Comparison of ENCODE assay signal across 5 fruit fly cellular contexts in the genomic region with DNA sequence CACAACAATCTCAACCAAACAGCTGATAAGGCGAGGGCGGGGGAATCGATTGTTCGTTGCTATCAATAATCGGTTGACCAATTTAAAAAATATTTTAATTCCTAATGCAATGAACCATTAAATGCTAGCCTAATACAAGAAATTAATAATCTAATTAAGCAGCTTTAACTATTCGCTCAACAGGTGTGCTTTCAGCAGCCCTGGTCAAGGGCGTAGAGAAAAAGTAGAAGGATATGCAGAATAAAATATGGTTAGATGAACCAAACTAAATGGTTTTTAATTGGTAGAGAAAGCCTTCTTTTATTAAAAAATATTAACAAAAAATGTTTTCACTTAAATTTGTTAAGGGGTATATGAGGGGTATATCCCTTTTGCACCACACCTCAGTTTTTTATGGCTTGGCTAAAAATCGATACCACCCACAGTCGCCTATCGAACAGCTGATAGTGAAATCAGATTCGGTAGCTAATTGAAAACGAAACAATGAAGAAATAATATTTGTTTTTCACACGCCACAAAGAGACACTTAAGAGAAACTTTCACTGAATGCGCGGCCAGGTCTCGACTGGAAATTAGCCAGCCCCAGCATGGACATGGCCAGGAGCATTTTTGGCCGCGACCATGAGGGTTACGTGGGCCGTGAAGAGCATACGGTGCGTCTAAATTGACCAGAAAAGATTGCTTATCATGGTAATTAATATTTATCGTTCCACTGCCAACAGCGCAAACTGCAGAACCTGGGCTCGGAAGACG.
TF ChIP-seq lines count a peak whose summit lies in the region.

Gene SIDL (minus strand): TSS at position 51 of the 753 bp plus-strand sequence.
Gene CG12241 (plus strand): TSS at position 433 of the 753 bp plus-strand sequence.

- TF ChIP-seq CTCF in whole organism, embryonic (GFP tag; optimal IDR thresholded peaks at IDR 0.05; lab: Kevin White, UChicago) = no peak

TF ChIP-seq in whole organism, adult, 20 proteins besides CTCF, POLR2A, EP300 and RAD21 (continues in another document):
- TF ChIP-seq CG12768 (GFP tag; optimal IDR thresholded peaks at IDR 0.05; lab: Kevin White, UChicago) (peak; percentile 96), CG33017 (tag; optimal IDR thresholded peaks at IDR 0.05; lab: Kevin White, UChicago) (peak; percentile 89), CG11617 (GFP tag; optimal IDR thresholded peaks at IDR 0.05; lab: Kevin White, UChicago) (peak; percentile 87), CG7101 (tag; optimal IDR thresholded peaks at IDR 0.05; lab: Kevin White, UChicago) (peak; percentile 89), bab1 (GFP tag; optimal IDR thresholded peaks at IDR 0.05; lab: Kevin White, UChicago) (peak; percentile 74), Hr96 (GFP tag; optimal IDR thresholded peaks at IDR 0.05; lab: Kevin White, UChicago) (no peak), CG7045 (GFP tag; optimal IDR thresholded peaks at IDR 0.05; lab: Kevin White, UChicago) (peak; percentile 93), kay (GFP tag; lab: Kevin White, UChicago; ENCODE audit: borderline replicate concordance) (no peak), pad (GFP tag; optimal IDR thresholded peaks at IDR 0.05; lab: Kevin White, UChicago) (peak; percentile 83), CG5204 (GFP tag; optimal IDR thresholded peaks at IDR 0.05; lab: Kevin White, UChicago) (no peak), cnc (optimal IDR thresholded peaks at IDR 0.05; lab: Kevin White, UChicago) (no peak), cic (GFP tag; optimal IDR thresholded peaks at IDR 0.05; lab: Kevin White, UChicago) (peak; percentile 48), CG14711 (tag; optimal IDR thresholded peaks at IDR 0.05; lab: Kevin White, UChicago) (peak; percentile 91), Mnt (GFP tag; optimal IDR thresholded peaks at IDR 0.05; lab: Kevin White, UChicago) (peak; percentile 82), toe (GFP tag; optimal IDR thresholded peaks at IDR 0.05; lab: Kevin White, UChicago) (peak; percentile 95), Clk (GFP tag; optimal IDR thresholded peaks at IDR 0.05; lab: Kevin White, UChicago) (peak; percentile 87)

TF ChIP-seq in whole organism, embryonic, 481 proteins besides CTCF, POLR2A, EP300 and RAD21 (continues in another document):
- TF ChIP-seq CG3726 (GFP tag; IDR thresholded peaks at IDR 0.05; lab: Robert Waterston, UW) = peak; percentile 79; the same call in 2 of the 3 replicates
- TF ChIP-seq Fer2 (tag; optimal IDR thresholded peaks at IDR 0.05; lab: Kevin White, UChicago) = peak; percentile 62
- TF ChIP-seq CG7556 (GFP tag; optimal IDR thresholded peaks at IDR 0.05; lab: Kevin White, UChicago) = peak; percentile 78
- TF ChIP-seq onecut (GFP tag; IDR thresholded peaks at IDR 0.05; lab: Robert Waterston, UW) = peak; percentile 96
- peak; percentile 70 for TF ChIP-seq wdn (GFP tag; IDR thresholded peaks at IDR 0.05; lab: Robert Waterston, UW)
- no peak for TF ChIP-seq p53 (GFP tag; optimal IDR thresholded peaks at IDR 0.05; lab: Kevin White, UChicago)
- no peak for TF ChIP-seq bbx (GFP tag; IDR thresholded peaks at IDR 0.05; lab: Robert Waterston, UW; ENCODE audit: partially characterized antibody)
- no peak for TF ChIP-seq ham (GFP tag; IDR thresholded peaks at IDR 0.05; lab: Robert Waterston, UW)
- peak; percentile 72 for TF ChIP-seq dati (GFP tag; IDR thresholded peaks at IDR 0.05; lab: Robert Waterston, UW)
- peak; percentile 77 for TF ChIP-seq toy (GFP tag; IDR thresholded peaks at IDR 0.05; lab: Robert Waterston, UW)
- peak; percentile 79 for TF ChIP-seq jumu (GFP tag; optimal IDR thresholded peaks at IDR 0.05; lab: Kevin White, UChicago)
- TF ChIP-seq pfk (GFP tag; optimal IDR thresholded peaks at IDR 0.05; lab: Kevin White, UChicago) = no peak
- no peak for TF ChIP-seq inv (GFP tag; IDR thresholded peaks at IDR 0.05; lab: Robert Waterston, UW; ENCODE audit: partially characterized antibody)
- TF ChIP-seq CG12104 (GFP tag; optimal IDR thresholded peaks at IDR 0.05; lab: Kevin White, UChicago) = peak; percentile 66
- TF ChIP-seq fu2 (GFP tag; optimal IDR thresholded peaks at IDR 0.05; lab: Kevin White, UChicago) = peak; percentile 19
- peak; percentile 18 for TF ChIP-seq CG15601 (tag; optimal IDR thresholded peaks at IDR 0.05; lab: Kevin White, UChicago)

TF ChIP-seq in whole organism, prepupa, 60 proteins besides CTCF, POLR2A, EP300 and RAD21 (continues in another document):
- TF ChIP-seq spab (GFP tag; optimal IDR thresholded peaks at IDR 0.05; lab: Kevin White, UChicago) = no peak
- peak; percentile 39 for TF ChIP-seq Sox15 (GFP tag; optimal IDR thresholded peaks at IDR 0.05; lab: Kevin White, UChicago)
- TF ChIP-seq CG11762 (GFP tag; optimal IDR thresholded peaks at IDR 0.05; lab: Kevin White, UChicago; ENCODE audit: insufficient read depth) = no peak
- no peak for TF ChIP-seq Sox102F (GFP tag; optimal IDR thresholded peaks at IDR 0.05; lab: Kevin White, UChicago)
- TF ChIP-seq CG15336 (GFP tag; IDR thresholded peaks at IDR 0.05; lab: Robert Waterston, UW) = peak; percentile 41; the same call in 1 of the 2 replicates
- no peak for TF ChIP-seq CG4318 (GFP tag; optimal IDR thresholded peaks at IDR 0.05; lab: Kevin White, UChicago)
- peak; percentile 94 for TF ChIP-seq Ets96B (tag; optimal IDR thresholded peaks at IDR 0.05; lab: Kevin White, UChicago)
- TF ChIP-seq achi (GFP tag; optimal IDR thresholded peaks at IDR 0.05; lab: Kevin White, UChicago) = no peak
- no peak for TF ChIP-seq Ets21C (GFP tag; optimal IDR thresholded peaks at IDR 0.05; lab: Kevin White, UChicago)
- TF ChIP-seq ss (GFP tag; optimal IDR thresholded peaks at IDR 0.05; lab: Kevin White, UChicago) = no peak
- peak; percentile 86 for TF ChIP-seq Lpt (GFP tag; optimal IDR thresholded peaks at IDR 0.05; lab: Kevin White, UChicago)
- no peak for TF ChIP-seq CG8119 (GFP tag; IDR thresholded peaks at IDR 0.05; lab: Robert Waterston, UW)
- TF ChIP-seq CG34406 (GFP tag; optimal IDR thresholded peaks at IDR 0.05; lab: Kevin White, UChicago) = no peak
- TF ChIP-seq cyc (GFP tag; optimal IDR thresholded peaks at IDR 0.05; lab: Kevin White, UChicago) = peak; percentile 96
- no peak for TF ChIP-seq Hr39 (GFP tag; optimal IDR thresholded peaks at IDR 0.05; lab: Kevin White, UChicago)
- no peak for TF ChIP-seq fkh (GFP tag; optimal IDR thresholded peaks at IDR 0.05; lab: Kevin White, UChicago)
- no peak for TF ChIP-seq CG32006 (GFP tag; optimal IDR thresholded peaks at IDR 0.05; lab: Kevin White, UChicago)

TF ChIP-seq in whole organism, pupa, 21 proteins besides CTCF, POLR2A, EP300 and RAD21 (continues in another document):
- peak; percentile 98 for TF ChIP-seq Ets98B (GFP tag; IDR thresholded peaks at IDR 0.05; lab: Robert Waterston, UW)
- peak; percentile 66 for TF ChIP-seq CG15710 (tag; optimal IDR thresholded peaks at IDR 0.05; lab: Kevin White, UChicago)
- TF ChIP-seq CG34367 (tag; optimal IDR thresholded peaks at IDR 0.05; lab: Kevin White, UChicago) = no peak
- TF ChIP-seq EcR (GFP tag; optimal IDR thresholded peaks at IDR 0.05; lab: Kevin White, UChicago) = no peak
- peak; percentile 92 for TF ChIP-seq CG17806 (tag; optimal IDR thresholded peaks at IDR 0.05; lab: Kevin White, UChicago)
- no peak for TF ChIP-seq CG13204 (GFP tag; optimal IDR thresholded peaks at IDR 0.05; lab: Kevin White, UChicago)
- TF ChIP-seq Pif1B (GFP tag; optimal IDR thresholded peaks at IDR 0.05; lab: Kevin White, UChicago) = no peak
- peak; percentile 97 for TF ChIP-seq CG32121 (GFP tag; IDR thresholded peaks at IDR 0.05; lab: Robert Waterston, UW)
- no peak for TF ChIP-seq CG10348 (GFP tag; IDR thresholded peaks at IDR 0.05; lab: Robert Waterston, UW)
- peak; percentile 97 for TF ChIP-seq CG12605 (GFP tag; IDR thresholded peaks at IDR 0.05; lab: Robert Waterston, UW)
- no peak for TF ChIP-seq D1 (tag; optimal IDR thresholded peaks at IDR 0.05; lab: Kevin White, UChicago)
- TF ChIP-seq gl (tag; optimal IDR thresholded peaks at IDR 0.05; lab: Kevin White, UChicago) = peak; percentile 77
- TF ChIP-seq CG4496 (GFP tag; IDR thresholded peaks at IDR 0.05; lab: Robert Waterston, UW) = peak; percentile 99
- TF ChIP-seq CG8159 (tag; optimal IDR thresholded peaks at IDR 0.05; lab: Kevin White, UChicago) = peak; percentile 93
- TF ChIP-seq Snoo (tag; optimal IDR thresholded peaks at IDR 0.05; lab: Kevin White, UChicago) = peak; percentile 95
- TF ChIP-seq Pif1A (GFP tag; optimal IDR thresholded peaks at IDR 0.05; lab: Kevin White, UChicago) = no peak
- peak; percentile 96 for TF ChIP-seq fd96Ca (GFP tag; IDR thresholded peaks at IDR 0.05; lab: Robert Waterston, UW)
- TF ChIP-seq CG9948 (tag; optimal IDR thresholded peaks at IDR 0.05; lab: Kevin White, UChicago) = peak; percentile 86
- no peak for TF ChIP-seq CG14655 (GFP tag; optimal IDR thresholded peaks at IDR 0.05; lab: Kevin White, UChicago)

TF ChIP-seq in whole organism, wandering third instar larva, 38 proteins besides CTCF, POLR2A, EP300 and RAD21 (continues in another document):
- TF ChIP-seq Myc (optimal IDR thresholded peaks at IDR 0.05; lab: Kevin White, UChicago) (no peak), HLH106 (tag; optimal IDR thresholded peaks at IDR 0.05; lab: Kevin White, UChicago) (peak; percentile 94), foxo (GFP tag; optimal IDR thresholded peaks at IDR 0.05; lab: Kevin White, UChicago) (peak; percentile 28 to 94), Hnf4 (GFP tag; optimal IDR thresholded peaks at IDR 0.05; lab: Kevin White, UChicago) (no peak), dmrt93B (GFP tag; optimal IDR thresholded peaks at IDR 0.05; lab: Kevin White, UChicago) (no peak), dsf (GFP tag; optimal IDR thresholded peaks at IDR 0.05; lab: Kevin White, UChicago; ENCODE audit: borderline replicate concordance) (no peak), Mio (GFP tag; optimal IDR thresholded peaks at IDR 0.05; lab: Kevin White, UChicago) (peak; percentile 41), ey (GFP tag; optimal IDR thresholded peaks at IDR 0.05; lab: Kevin White, UChicago) (peak; percentile 77), psq (GFP tag; optimal IDR thresholded peaks at IDR 0.05; lab: Kevin White, UChicago) (peak; percentile 67), GATAd (GFP tag; optimal IDR thresholded peaks at IDR 0.05; lab: Kevin White, UChicago) (peak; percentile 9), lola (GFP tag; optimal IDR thresholded peaks at IDR 0.05; lab: Kevin White, UChicago) (no peak), dl (GFP tag; optimal IDR thresholded peaks at IDR 0.05; lab: Kevin White, UChicago; ENCODE audit: insufficient read depth in 1 of 2, partially characterized antibody in 2 of 2) (no peak), Vsx2 (GFP tag; optimal IDR thresholded peaks at IDR 0.05; lab: Kevin White, UChicago; ENCODE audit: partially characterized antibody) (no peak), pan (optimal IDR thresholded peaks at IDR 0.05; lab: Kevin White, UChicago) (no peak), fru (GFP tag; optimal IDR thresholded peaks at IDR 0.05; lab: Kevin White, UChicago) (no peak), Dif (GFP tag; optimal IDR thresholded peaks at IDR 0.05; lab: Kevin White, UChicago; ENCODE audit: partially characterized antibody) (no peak), h (GFP tag; optimal IDR thresholded peaks at IDR 0.05; lab: Kevin White, UChicago) (peak; percentile 95), Hr78 (GFP tag; optimal IDR thresholded peaks at IDR 0.05; lab: Kevin White, UChicago) (no peak), OdsH (GFP tag; optimal IDR thresholded peaks at IDR 0.05; lab: Kevin White, UChicago) (peak; percentile 62), sage (GFP tag; optimal IDR thresholded peaks at IDR 0.05; lab: Kevin White, UChicago) (no peak), usp (GFP tag; optimal IDR thresholded peaks at IDR 0.05; lab: Kevin White, UChicago) (no peak)
